Fruit fly (Drosophila melanogaster): ENCODE measurements around the gene CG3638.

Gene CG3638

dm6 chrX:1215000-1215399 is 21.5 kb downstream of the CG3638 start, which contains the start of gene CG11398 (continued):
- TF ChIP-seq jigr1 (GFP tag; IDR thresholded peaks at IDR 0.05) (no peak), gfzf (GFP tag; optimal IDR thresholded peaks at IDR 0.05) (peak; percentile 92), Pdp1 (GFP tag; optimal IDR thresholded peaks at IDR 0.05) (peak in 1 of 2 experiments; percentile 94)

dm6 chrX:1209251-1210020 is 27.0 kb downstream of the CG3638 start, which contains the start of gene CG11382:
Gene CG11382, plus strand, starts transcription at chrX:1209970.
- TF ChIP-seq cad (GFP tag; optimal IDR thresholded peaks at IDR 0.05) (peak; percentile 79), sens (GFP tag) (peak; percentile 36), CG10654 (GFP tag; optimal IDR thresholded peaks at IDR 0.05) (no peak), twi (tag; optimal IDR thresholded peaks at IDR 0.05) (no peak), tgo (GFP tag; IDR thresholded peaks at IDR 0.05) (no peak), dmrt99B (tag; optimal IDR thresholded peaks at IDR 0.05) (peak; percentile 12), kay (GFP tag; optimal IDR thresholded peaks at IDR 0.05) (no peak), pzg (GFP tag; optimal IDR thresholded peaks at IDR 0.05) (no peak), CG13424 (tag; optimal IDR thresholded peaks at IDR 0.05) (no peak), wdn (GFP tag; IDR thresholded peaks at IDR 0.05) (no peak), pb (GFP tag; optimal IDR thresholded peaks at IDR 0.05) (no peak), CG9437 (GFP tag; optimal IDR thresholded peaks at IDR 0.05) (no peak), CG2712 (tag; optimal IDR thresholded peaks at IDR 0.05) (no peak), CG7372 (GFP tag; IDR thresholded peaks at IDR 0.05) (no peak), Sin3A (optimal IDR thresholded peaks at IDR 0.05) (no peak), zen (tag; optimal IDR thresholded peaks at IDR 0.05) (peak; percentile 37), CG12744 (GFP tag; optimal IDR thresholded peaks at IDR 0.05) (no peak), rib (GFP tag; IDR thresholded peaks at IDR 0.05) (no peak), Gsc (GFP tag; IDR thresholded peaks at IDR 0.05) (no peak), sens-2 (GFP tag; IDR thresholded peaks at IDR 0.05) (no peak), Blimp-1 (GFP tag; optimal IDR thresholded peaks at IDR 0.05) (peak; percentile 92), CG8388 (GFP tag; optimal IDR thresholded peaks at IDR 0.05) (peak; percentile 20), CG6854 (GFP tag; optimal IDR thresholded peaks at IDR 0.05) (no peak), CG6654 (GFP tag; optimal IDR thresholded peaks at IDR 0.05) (peak; percentile 96), Atf6 (GFP tag; IDR thresholded peaks at IDR 0.05) (no peak), Oli (tag; optimal IDR thresholded peaks at IDR 0.05) (no peak), CG1529 (GFP tag; optimal IDR thresholded peaks at IDR 0.05) (no peak), CG6765 (GFP tag; optimal IDR thresholded peaks at IDR 0.05) (no peak), Trl (optimal IDR thresholded peaks at IDR 0.05) (peak; percentile 10 to 57), Trl (GFP tag; optimal IDR thresholded peaks at IDR 0.05) (no peak), Xrp1 (GFP tag; IDR thresholded peaks at IDR 0.05) (0 out of 2 replicates have a peak, but pooled peaks have one; percentile 21), D19B (GFP tag; optimal IDR thresholded peaks at IDR 0.05) (no peak), ttk (GFP tag; IDR thresholded peaks at IDR 0.05) (no peak), sima (GFP tag; optimal IDR thresholded peaks at IDR 0.05) (no peak), sna (GFP tag; IDR thresholded peaks at IDR 0.05; ENCODE audit: partially characterized antibody) (no peak), CG10543 (GFP tag; optimal IDR thresholded peaks at IDR 0.05) (no peak), mam (GFP tag; optimal IDR thresholded peaks at IDR 0.05) (no peak), kni (GFP tag; optimal IDR thresholded peaks at IDR 0.05) (peak; percentile 31), CG10979 (tag; optimal IDR thresholded peaks at IDR 0.05) (peak; percentile 5), dati (GFP tag; IDR thresholded peaks at IDR 0.05) (no peak), Tbp (GFP tag; optimal IDR thresholded peaks at IDR 0.05) (no peak), CG7745 (tag; optimal IDR thresholded peaks at IDR 0.05) (no peak), CG3838 (GFP tag; optimal IDR thresholded peaks at IDR 0.05) (no peak), Abd-B (GFP tag; optimal IDR thresholded peaks at IDR 0.05) (no peak), CG9876 (GFP tag; optimal IDR thresholded peaks at IDR 0.05) (no peak), CG4282 (GFP tag; optimal IDR thresholded peaks at IDR 0.05) (no peak)

All from whole organism, embryonic.